Worm (Caenorhabditis elegans) whole organism, young adult: Measurements from ENCODE around the gene C27B7.2.

Experiments
- B0019.2 ChIP-seq: fragments of 200-800 bp; sonication (Bioruptor generic); conservative IDR thresholded peaks from 2 replicates; pipeline ENCODE4 v1.3.6; 2022; ENCODE audit warnings: missing genetic modification reagents, missing genetic modification characterization, missing compliant biosample characterization
- B0261.1 ChIP-seq: sonication (generic microtip); optimal IDR thresholded peaks from 2 replicates; lab custom pipeline; 2016; ENCODE audit warnings: mild to moderate bottlenecking, missing genetic modification characterization, moderate library complexity, missing compliant biosample characterization
- F10E7.11 ChIP-seq: sonication (generic microtip); optimal IDR thresholded peaks from 2 replicates; lab custom pipeline; 2017; ENCODE audit warnings: mild to moderate bottlenecking, missing genetic modification characterization, moderate library complexity, missing compliant biosample characterization
- F37B4.10 ChIP-seq: fragments of 200-800 bp; sonication (Bioruptor generic); IDR thresholded peaks from 2 replicates; pipeline ENCODE4 v1.3.6; 2022; ENCODE audit warnings: missing genetic modification characterization, missing compliant biosample characterization
- F49E8.2 ChIP-seq: sonication (generic microtip); optimal IDR thresholded peaks from 3 replicates; lab custom pipeline; 2017; ENCODE audit warnings: missing genetic modification characterization, mild to moderate bottlenecking, missing compliant biosample characterization, antibody characterized with exemption, moderate library complexity; ENCODE audit not compliant: insufficient read depth
- F55B11.4 ChIP-seq: sonication (generic microtip); optimal IDR thresholded peaks from 2 replicates; lab custom pipeline; 2016; ENCODE audit warnings: missing compliant biosample characterization, missing genetic modification characterization, borderline replicate concordance; ENCODE audit not compliant: insufficient read depth
- F57A8.1 ChIP-seq: fragments of 200-800 bp; sonication (Bioruptor generic); optimal IDR thresholded peaks from 2 replicates; lab custom pipeline; 2018; ENCODE audit warnings: mild to moderate bottlenecking, missing genetic modification characterization, moderate library complexity, missing compliant biosample characterization
- F57C9.4 ChIP-seq: sonication (generic microtip); optimal IDR thresholded peaks from 2 replicates; lab custom pipeline; 2017; ENCODE audit warnings: mild to moderate bottlenecking, missing genetic modification characterization, missing compliant biosample characterization
- T07F8.4 ChIP-seq: sonication (generic microtip); optimal IDR thresholded peaks from 2 replicates; lab custom pipeline; 2016; ENCODE audit warnings: mild to moderate bottlenecking, missing genetic modification characterization, moderate library complexity, missing compliant biosample characterization
- Y53F4B.3 ChIP-seq: fragments of 200-800 bp; sonication (Bioruptor generic); IDR thresholded peaks from 2 replicates; pipeline ENCODE4 v1.3.6; 2022; ENCODE audit warnings: missing genetic modification reagents, missing genetic modification characterization, missing compliant biosample characterization
- Y53G8AR.9 ChIP-seq: fragments of 200-800 bp; sonication (Bioruptor generic); conservative IDR thresholded peaks from 2 replicates; pipeline ENCODE4 v1.3.6; 2022; ENCODE audit warnings: missing genetic modification reagents, missing genetic modification characterization, missing compliant biosample characterization
- ZK185.1 ChIP-seq: sonication (generic microtip); optimal IDR thresholded peaks from 2 replicates; lab custom pipeline; 2016; ENCODE audit warnings: mild to moderate bottlenecking, missing genetic modification characterization, missing compliant biosample characterization; ENCODE audit not compliant: poor library complexity, severe bottlenecking
- ama-1 ChIP-seq, 3 experiments: fragments of 150-350 bp in 1 of 3; sonication (generic microtip) in 2 of 3; optimal IDR thresholded peaks; 2 replicates each; lab custom pipeline; 2014 to 2018; ENCODE audit warnings: missing biosample characterization in 2 of 3, missing genetic modification characterization in 2 of 3, missing genetic modification reagents in 2 of 3
- aptf-2 ChIP-seq: fragments of 200-800 bp; sonication (Bioruptor generic); conservative IDR thresholded peaks from 2 replicates; pipeline ENCODE4 v1.3.6; 2022; ENCODE audit warnings: missing genetic modification reagents, missing genetic modification characterization, missing compliant biosample characterization
- athp-1 ChIP-seq: sonication (generic microtip); optimal IDR thresholded peaks from 2 replicates; lab custom pipeline; 2017; ENCODE audit warnings: mild to moderate bottlenecking, missing genetic modification characterization, missing compliant biosample characterization
- attf-6 ChIP-seq: fragments of 200-800 bp; sonication (Bioruptor generic); IDR thresholded peaks from 2 replicates; pipeline ENCODE4 v1.3.6; 2022; ENCODE audit warnings: missing genetic modification reagents, missing genetic modification characterization, missing compliant biosample characterization
- bed-2 ChIP-seq: fragments of 200-800 bp; sonication (Bioruptor generic); IDR thresholded peaks from 2 replicates; pipeline ENCODE4 v1.3.6; 2022; ENCODE audit warnings: missing genetic modification reagents, missing genetic modification characterization, missing compliant biosample characterization
- ccch-3 ChIP-seq: fragments of 200-800 bp; sonication (Bioruptor generic); optimal IDR thresholded peaks from 2 replicates; lab custom pipeline; 2018; ENCODE audit warnings: mild to moderate bottlenecking, missing genetic modification characterization, missing compliant biosample characterization
- cebp-2 ChIP-seq: fragments of 200-800 bp; sonication (Bioruptor generic); IDR thresholded peaks from 2 replicates; pipeline ENCODE4 v1.3.6; 2022; ENCODE audit warnings: missing genetic modification characterization, missing compliant biosample characterization
- ceh-40 ChIP-seq: fragments of 200-800 bp; sonication (Bioruptor generic); IDR thresholded peaks from 2 replicates; pipeline ENCODE4 v1.3.6; 2022; ENCODE audit warnings: missing genetic modification characterization, missing compliant biosample characterization
- chd-7 ChIP-seq: sonication (generic microtip); optimal IDR thresholded peaks from 2 replicates; lab custom pipeline; 2016; ENCODE audit warnings: mild to moderate bottlenecking, missing genetic modification characterization, moderate library complexity, missing compliant biosample characterization
- die-1 ChIP-seq: sonication (generic microtip); optimal IDR thresholded peaks from 2 replicates; lab custom pipeline; 2016; ENCODE audit warnings: missing genotype, mild to moderate bottlenecking, missing genetic modification characterization, missing compliant biosample characterization
- dpff-1 ChIP-seq: sonication (generic microtip); optimal IDR thresholded peaks from 2 replicates; lab custom pipeline; 2017; ENCODE audit warnings: mild to moderate bottlenecking, missing genetic modification characterization, missing compliant biosample characterization
- egl-18 ChIP-seq: fragments of 200-800 bp; sonication (Bioruptor generic); IDR thresholded peaks from 2 replicates; pipeline ENCODE4 v1.3.6; 2022; ENCODE audit warnings: missing genetic modification reagents, missing genetic modification characterization, missing compliant biosample characterization
- gei-17 ChIP-seq: fragments of 200-800 bp; sonication (Bioruptor generic); optimal IDR thresholded peaks from 2 replicates; lab custom pipeline; 2018; ENCODE audit warnings: mild to moderate bottlenecking, missing genetic modification characterization, missing compliant biosample characterization
- hlh-26 ChIP-seq: fragments of 200-800 bp; sonication (Bioruptor generic); conservative IDR thresholded peaks from 2 replicates; pipeline ENCODE4 v1.3.6; 2022; ENCODE audit warnings: missing genetic modification reagents, missing genetic modification characterization, missing compliant biosample characterization
- hmg-20 ChIP-seq: fragments of 200-800 bp; sonication (Bioruptor generic); IDR thresholded peaks from 2 replicates; pipeline ENCODE4 v1.3.6; 2022; ENCODE audit warnings: missing genetic modification reagents, missing genetic modification characterization, missing compliant biosample characterization
- hrde-1 ChIP-seq: sonication (generic microtip); optimal IDR thresholded peaks from 2 replicates; lab custom pipeline; 2016; ENCODE audit warnings: missing genetic modification characterization, mild to moderate bottlenecking, missing compliant biosample characterization, moderate library complexity, missing genotype, missing genetic modification reagents, borderline replicate concordance
- let-526 ChIP-seq: fragments of 200-800 bp; sonication (Bioruptor generic); IDR thresholded peaks from 2 replicates; pipeline ENCODE4 v1.3.6; 2022; ENCODE audit warnings: missing genetic modification reagents, missing genetic modification characterization, missing compliant biosample characterization
- lin-26 ChIP-seq: fragments of 200-800 bp; sonication (Bioruptor generic); IDR thresholded peaks from 2 replicates; pipeline ENCODE4 v1.3.6; 2022; ENCODE audit warnings: missing genetic modification reagents, missing genetic modification characterization, missing compliant biosample characterization
- madf-6 ChIP-seq: fragments of 200-800 bp; sonication (Bioruptor generic); IDR thresholded peaks from 2 replicates; pipeline ENCODE4 v1.3.6; 2022; ENCODE audit warnings: missing genetic modification reagents, missing genetic modification characterization, missing compliant biosample characterization
- mcd-1 ChIP-seq: fragments of 200-800 bp; sonication (Bioruptor generic); IDR thresholded peaks from 2 replicates; pipeline ENCODE4 v1.3.6; 2022; ENCODE audit warnings: missing genetic modification reagents, missing genetic modification characterization, missing compliant biosample characterization
- mxl-1 ChIP-seq: sonication (generic microtip); optimal IDR thresholded peaks from 2 replicates; lab custom pipeline; 2016; ENCODE audit warnings: missing genetic modification characterization, missing compliant biosample characterization
- nfya-1 ChIP-seq: sonication (generic microtip); optimal IDR thresholded peaks from 2 replicates; lab custom pipeline; 2017; ENCODE audit warnings: antibody characterized with exemption, missing compliant biosample characterization, missing genetic modification characterization, borderline replicate concordance; ENCODE audit not compliant: insufficient read depth
- nfyb-1 ChIP-seq: fragments of 200-800 bp; sonication (Bioruptor generic); IDR thresholded peaks from 2 replicates; pipeline ENCODE4 v1.3.6; 2022; ENCODE audit warnings: missing genetic modification reagents, missing genetic modification characterization, missing compliant biosample characterization
- nhr-179 ChIP-seq: sonication (generic microtip); optimal IDR thresholded peaks from 2 replicates; lab custom pipeline; 2016; ENCODE audit warnings: mild to moderate bottlenecking, missing genetic modification characterization, missing compliant biosample characterization
- nhr-27 ChIP-seq: fragments of 200-800 bp; sonication (Bioruptor generic); optimal IDR thresholded peaks from 2 replicates; lab custom pipeline; 2018; ENCODE audit warnings: mild to moderate bottlenecking, missing genetic modification characterization, moderate library complexity, missing compliant biosample characterization
- nhr-90 ChIP-seq: sonication (generic microtip); optimal IDR thresholded peaks from 2 replicates; lab custom pipeline; 2016; ENCODE audit warnings: missing genotype, mild to moderate bottlenecking, missing genetic modification characterization, missing compliant biosample characterization
- rcor-1 ChIP-seq: fragments of 200-800 bp; sonication (Bioruptor generic); IDR thresholded peaks from 2 replicates; pipeline ENCODE4 v1.3.6; 2022; ENCODE audit warnings: missing genetic modification reagents, missing genetic modification characterization, missing compliant biosample characterization
- snpc-1.1 ChIP-seq: sonication (generic microtip); optimal IDR thresholded peaks from 2 replicates; lab custom pipeline; 2017; ENCODE audit warnings: missing genetic modification characterization, mild to moderate bottlenecking, missing compliant biosample characterization, antibody characterized with exemption, moderate library complexity, missing genotype, missing genetic modification reagents; ENCODE audit not compliant: insufficient read depth
- snpc-4 ChIP-seq, 5 experiments: fragments of 150-350 bp in 1 of 5; sonication (generic microtip) in 4 of 5; optimal IDR thresholded peaks; 2 replicates each; lab custom pipeline; 2014 to 2018; ENCODE audit warnings: missing genetic modification characterization in 5 of 5, missing biosample characterization in 3 of 5, antibody characterized with exemption in 2 of 5, mild to moderate bottlenecking in 2 of 5, missing compliant biosample characterization in 2 of 5, missing genotype in 2 of 5, moderate library complexity in 2 of 5, missing genetic modification reagents in 1 of 5
- tbx-9 ChIP-seq: sonication (generic microtip); optimal IDR thresholded peaks from 2 replicates; lab custom pipeline; 2016; ENCODE audit warnings: borderline replicate concordance, missing genetic modification characterization, inconsistent platforms, missing compliant biosample characterization
- tlf-1 ChIP-seq: fragments of 200-800 bp; sonication (Bioruptor generic); optimal IDR thresholded peaks from 2 replicates; lab custom pipeline; 2018; ENCODE audit warnings: mild to moderate bottlenecking, missing genetic modification characterization, missing compliant biosample characterization
- zfh-2 ChIP-seq: fragments of 200-800 bp; sonication (Bioruptor generic); conservative IDR thresholded peaks from 2 replicates; pipeline ENCODE4 v1.3.6; 2022; ENCODE audit warnings: missing genetic modification reagents, missing genetic modification characterization, missing compliant biosample characterization
- ztf-18 ChIP-seq: sonication (generic microtip); optimal IDR thresholded peaks from 2 replicates; lab custom pipeline; 2016; ENCODE audit warnings: missing genotype, mild to moderate bottlenecking, missing genetic modification characterization, missing compliant biosample characterization
- ztf-26 ChIP-seq: sonication (generic microtip); optimal IDR thresholded peaks from 2 replicates; lab custom pipeline; 2017; ENCODE audit warnings: missing genetic modification characterization, missing compliant biosample characterization
- ztf-3 ChIP-seq: fragments of 200-800 bp; sonication (Bioruptor generic); optimal IDR thresholded peaks from 2 replicates; lab custom pipeline; 2018; ENCODE audit warnings: mild to moderate bottlenecking, missing genetic modification characterization, missing compliant biosample characterization

The C27B7.2 gene

ce11 chrIV:8866092-8866491, 26.6 kb upstream of the C27B7.2 start (continued):
- TF ChIP-seq zfh-2 (GFP tag; lab: Robert Waterston, UW), result no peak; the same call in none of the 2 replicates
- no peak for TF ChIP-seq F55B11.4
- no peak for TF ChIP-seq ccch-3
- TF ChIP-seq dpff-1 (tag; lab: Kevin White, UChicago), result no peak
- TF ChIP-seq hlh-26, result no peak
- no peak for TF ChIP-seq F49E8.2 (tag; lab: Kevin White, UChicago)
- TF ChIP-seq bed-2 (GFP tag; lab: Robert Waterston, UW), result no peak
- peak; percentile 53 for TF ChIP-seq ztf-18 (tag; lab: Kevin White, UChicago)
- TF ChIP-seq nhr-90 (tag; lab: Kevin White, UChicago), result peak; percentile 62
- TF ChIP-seq ZK185.1 (tag; lab: Kevin White, UChicago), result peak; percentile 17
- TF ChIP-seq ztf-26 (tag; lab: Kevin White, UChicago), result peak; percentile 67
- TF ChIP-seq F37B4.10 (GFP tag; lab: Robert Waterston, UW), result no peak
- no peak for TF ChIP-seq tbx-9 (tag; lab: Kevin White, UChicago)
- no peak for TF ChIP-seq nhr-27 (tag; lab: Kevin White, UChicago)
- no peak for TF ChIP-seq B0261.1 (tag; lab: Kevin White, UChicago)
- peak; percentile 61 for TF ChIP-seq nfyb-1 (GFP tag; lab: Robert Waterston, UW)
- no peak for TF ChIP-seq nfya-1 (tag; lab: Kevin White, UChicago)
- no peak for TF ChIP-seq chd-7 (tag; lab: Kevin White, UChicago)
- TF ChIP-seq snpc-4 (GFP tag; optimal IDR thresholded peaks at IDR 0.05; lab: Kevin White, UChicago), result no peak
- peak in 2 of 4 experiments; percentile 30 to 41 for TF ChIP-seq snpc-4 (tag; optimal IDR thresholded peaks at IDR 0.05; lab: Kevin White, UChicago)
- no peak for TF ChIP-seq gei-17
- TF ChIP-seq Y53G8AR.9 (GFP tag; lab: Robert Waterston, UW), result no peak
- TF ChIP-seq tlf-1 (GFP tag; lab: Kevin White, UChicago), result no peak
- TF ChIP-seq athp-1 (tag; lab: Kevin White, UChicago), result peak; percentile 16
- no peak for TF ChIP-seq B0019.2 (GFP tag; lab: Robert Waterston, UW)
- TF ChIP-seq Y53F4B.3 (GFP tag; lab: Robert Waterston, UW), result no peak
- no peak for TF ChIP-seq egl-18 (GFP tag; lab: Robert Waterston, UW)
- TF ChIP-seq rcor-1 (GFP tag; lab: Robert Waterston, UW), result no peak
- no peak for TF ChIP-seq T07F8.4 (tag; lab: Kevin White, UChicago)
- TF ChIP-seq snpc-1.1 (tag; lab: Kevin White, UChicago), result no peak
- TF ChIP-seq lin-26, result no peak
- TF ChIP-seq aptf-2, result no peak
- no peak for TF ChIP-seq hrde-1 (tag; lab: Kevin White, UChicago)
- TF ChIP-seq F57A8.1 (GFP tag; lab: Kevin White, UChicago), result no peak
- no peak for TF ChIP-seq F10E7.11 (tag; lab: Kevin White, UChicago)
- TF ChIP-seq mcd-1 (GFP tag; lab: Robert Waterston, UW), result 0 out of 2 replicates have a peak, but pooled peaks have one; percentile 32
- TF ChIP-seq ceh-40 (GFP tag; lab: Robert Waterston, UW), result no peak
- TF ChIP-seq attf-6, result no peak
- TF ChIP-seq F57C9.4 (tag; lab: Kevin White, UChicago), result no peak
- no peak for TF ChIP-seq nhr-179
- no peak for TF ChIP-seq cebp-2 (GFP tag; lab: Robert Waterston, UW)
- TF ChIP-seq madf-6, result peak; percentile 55; the same call in 1 of the 2 replicates
- TF ChIP-seq ama-1 (optimal IDR thresholded peaks at IDR 0.05; lab: Kevin White, UChicago), result no peak
- no peak for TF ChIP-seq ama-1 (GFP tag; optimal IDR thresholded peaks at IDR 0.05; lab: Kevin White, UChicago)
- no peak for TF ChIP-seq die-1 (tag; lab: Kevin White, UChicago)
- no peak for TF ChIP-seq mxl-1 (tag; lab: Kevin White, UChicago)
- 0 out of 2 replicates have a peak, but pooled peaks have one; percentile 10 for TF ChIP-seq hmg-20 (GFP tag; lab: Robert Waterston, UW)
- TF ChIP-seq ztf-3 (GFP tag; lab: Kevin White, UChicago), result no peak
- TF ChIP-seq let-526 (GFP tag; lab: Robert Waterston, UW), result no peak
